Worm (Caenorhabditis elegans): ENCODE measurements around the gene W04E12.5.

- TF ChIP-seq nhr-76 (tag; optimal IDR thresholded peaks at IDR 0.05) (no peak), jun-1 (tag; optimal IDR thresholded peaks at IDR 0.05) (no peak), nhr-25 (tag; optimal IDR thresholded peaks at IDR 0.05) (no peak), ama-1 (optimal IDR thresholded peaks at IDR 0.05) (no peak), snpc-4 (tag; optimal IDR thresholded peaks at IDR 0.05) (no peak), ZK546.5 (tag; optimal IDR thresholded peaks at IDR 0.05) (no peak), mml-1 (tag; optimal IDR thresholded peaks at IDR 0.05) (no peak), zag-1 (tag; optimal IDR thresholded peaks at IDR 0.05) (no peak), nhr-237 (tag; optimal IDR thresholded peaks at IDR 0.05) (no peak), ceh-28 (tag; optimal IDR thresholded peaks at IDR 0.05) (no peak), nhr-28 (tag; optimal IDR thresholded peaks at IDR 0.05) (no peak)
These were observed 8.4 kb downstream of the W04E12.5 start for ce11 chrV:19754331-19754730.

All from whole organism, L3 larva.